Worm (Caenorhabditis elegans) whole organism, L4 larva: ENCODE data around the gene nuc-1.

ENCODE experiments used
- D1046.2 ChIP-seq: fragments of 200-800 bp; sonication (Bioruptor generic); IDR thresholded peaks from 2 replicates; pipeline ENCODE4 v1.3.6; 2022; ENCODE audit warnings: missing genetic modification characterization, missing compliant biosample characterization
- F37D6.2 ChIP-seq: sonication (generic microtip); optimal IDR thresholded peaks from 2 replicates; lab custom pipeline; 2016; ENCODE audit warnings: mild to moderate bottlenecking, missing genetic modification characterization, missing compliant biosample characterization
- F44E2.7 ChIP-seq: fragments of 200-800 bp; sonication (Bioruptor generic); IDR thresholded peaks from 2 replicates; pipeline ENCODE4 v2.1.2; 2022; ENCODE audit warnings: missing genetic modification characterization, missing compliant biosample characterization
- F49E8.2 ChIP-seq: sonication (generic microtip); optimal IDR thresholded peaks from 2 replicates; lab custom pipeline; 2016; ENCODE audit warnings: missing compliant biosample characterization, mild to moderate bottlenecking, missing genetic modification characterization, borderline replicate concordance
- T20F7.1 ChIP-seq: fragments of 200-800 bp; sonication (Bioruptor generic); optimal IDR thresholded peaks from 2 replicates; lab custom pipeline; 2018; ENCODE audit warnings: mild to moderate bottlenecking, missing genetic modification characterization, missing compliant biosample characterization
- Y105C5A.15 ChIP-seq: fragments of 200-800 bp; sonication (Bioruptor generic); IDR thresholded peaks from 2 replicates; pipeline ENCODE4 v1.3.6; 2022; ENCODE audit warnings: missing genetic modification characterization, missing compliant biosample characterization
- Y48G9A.11 ChIP-seq: fragments of 200-800 bp; sonication (Bioruptor generic); IDR thresholded peaks from 2 replicates; pipeline ENCODE4 v1.3.6; 2022; ENCODE audit warnings: missing genetic modification reagents, missing genetic modification characterization, missing compliant biosample characterization
- Y5F2A.4 ChIP-seq: fragments of 200-800 bp; sonication (Bioruptor generic); optimal IDR thresholded peaks from 2 replicates; lab custom pipeline; 2018; ENCODE audit warnings: mild to moderate bottlenecking, missing genetic modification characterization, missing compliant biosample characterization
- ZK337.2 ChIP-seq: fragments of 200-800 bp; sonication (Bioruptor generic); IDR thresholded peaks from 2 replicates; pipeline ENCODE4 v1.3.6; 2022; ENCODE audit warnings: missing genetic modification reagents, missing genetic modification characterization, missing compliant biosample characterization
- ceh-20 ChIP-seq: fragments of 200-800 bp; sonication (Bioruptor generic); IDR thresholded peaks from 2 replicates; pipeline ENCODE4 v1.3.6; 2022; ENCODE audit warnings: missing genetic modification reagents, missing genetic modification characterization, missing compliant biosample characterization
- ceh-44 ChIP-seq: fragments of 200-800 bp; sonication (Bioruptor generic); IDR thresholded peaks from 2 replicates; pipeline ENCODE4 v1.3.6; 2022; ENCODE audit warnings: missing genetic modification reagents, missing genetic modification characterization, missing compliant biosample characterization
- ceh-82 ChIP-seq: sonication (generic microtip); optimal IDR thresholded peaks from 2 replicates; lab custom pipeline; 2017; ENCODE audit warnings: missing biosample characterization, missing genetic modification characterization
- ces-1 ChIP-seq: fragments of 150-350 bp; sonication (generic microtip); optimal IDR thresholded peaks from 4 replicates; lab custom pipeline; 2014; ENCODE audit warnings: missing biosample characterization, missing genetic modification reagents, missing genetic modification characterization
- daf-19 ChIP-seq: fragments of 200-800 bp; sonication (Bioruptor generic); conservative IDR thresholded peaks from 2 replicates; pipeline ENCODE4 v1.3.6; 2022; ENCODE audit warnings: missing genetic modification characterization, missing compliant biosample characterization
- egl-43 ChIP-seq: fragments of 200-800 bp; sonication (Bioruptor generic); IDR thresholded peaks from 2 replicates; pipeline ENCODE4 v1.3.6; 2022; ENCODE audit warnings: missing genetic modification reagents, missing genetic modification characterization, missing compliant biosample characterization
- fkh-10 ChIP-seq: fragments of 150-350 bp; optimal IDR thresholded peaks from 2 replicates; lab custom pipeline; 2014; ENCODE audit warnings: missing biosample characterization, missing genetic modification reagents, missing genetic modification characterization
- fos-1 ChIP-seq: fragments of 150-350 bp; optimal IDR thresholded peaks from 2 replicates; lab custom pipeline; 2014; ENCODE audit warnings: missing biosample characterization, missing genetic modification characterization
- hif-1 ChIP-seq, 2 experiments: sonication (generic microtip); optimal IDR thresholded peaks; 2 replicates each; lab custom pipeline; 2016 to 2017; ENCODE audit warnings: missing compliant biosample characterization in 2 of 2, missing genetic modification characterization in 2 of 2, missing genetic modification reagents in 2 of 2, missing genotype in 2 of 2, mild to moderate bottlenecking in 1 of 2
- hlh-11 ChIP-seq: fragments of 200-800 bp; sonication (Bioruptor generic); optimal IDR thresholded peaks from 2 replicates; lab custom pipeline; 2018; ENCODE audit warnings: mild to moderate bottlenecking, missing genetic modification characterization, missing compliant biosample characterization
- jun-1 ChIP-seq: fragments of 150-350 bp; optimal IDR thresholded peaks from 2 replicates; lab custom pipeline; 2014; ENCODE audit warnings: missing biosample characterization, missing genetic modification reagents, missing genetic modification characterization
- lim-7 ChIP-seq: fragments of 200-800 bp; sonication (Bioruptor generic); IDR thresholded peaks from 2 replicates; pipeline ENCODE4 v1.3.6; 2022; ENCODE audit warnings: missing genetic modification characterization, missing compliant biosample characterization
- lin-1 ChIP-seq: fragments of 200-800 bp; sonication (Bioruptor generic); IDR thresholded peaks from 2 replicates; pipeline ENCODE4 v1.3.6; 2022; ENCODE audit warnings: missing genetic modification reagents, missing genetic modification characterization, missing compliant biosample characterization
- lin-13 ChIP-seq: fragments of 150-350 bp; optimal IDR thresholded peaks from 2 replicates; lab custom pipeline; 2014; ENCODE audit warnings: missing biosample characterization, missing genetic modification reagents, missing genetic modification characterization
- lin-15B ChIP-seq: fragments of 150-350 bp; sonication (generic microtip); optimal IDR thresholded peaks from 3 replicates; lab custom pipeline; 2014; ENCODE audit warnings: missing biosample characterization, missing genetic modification characterization
- lin-29 ChIP-seq: fragments of 200-800 bp; sonication (Bioruptor generic); IDR thresholded peaks from 2 replicates; pipeline ENCODE4 v1.3.6; 2022; ENCODE audit warnings: missing genetic modification reagents, missing genetic modification characterization, missing compliant biosample characterization
- lin-39 ChIP-seq: fragments of 150-350 bp; optimal IDR thresholded peaks from 2 replicates; lab custom pipeline; 2014; ENCODE audit warnings: missing biosample characterization, missing genetic modification reagents, missing genetic modification characterization
- lsy-2 ChIP-seq, 2 experiments: fragments of 150-350 bp in 1 of 2; sonication (generic microtip) in 1 of 2; optimal IDR thresholded peaks; 2 replicates each; lab custom pipeline; 2014 to 2017; ENCODE audit warnings: missing biosample characterization in 2 of 2, missing genetic modification characterization in 2 of 2
- madf-5 ChIP-seq, 2 experiments: fragments of 200-800 bp; sonication (Bioruptor generic); IDR thresholded peaks; 2 replicates each; pipeline ENCODE4 v1.3.6; 2022; ENCODE audit warnings: missing compliant biosample characterization in 2 of 2, missing genetic modification characterization in 2 of 2
- madf-9 ChIP-seq: fragments of 200-800 bp; sonication (Bioruptor generic); conservative IDR thresholded peaks from 2 replicates; pipeline ENCODE4 v1.3.6; 2022; ENCODE audit warnings: missing genetic modification reagents, missing genetic modification characterization, missing compliant biosample characterization
- mdt-29 ChIP-seq: fragments of 200-800 bp; sonication (Bioruptor generic); IDR thresholded peaks from 2 replicates; pipeline ENCODE4 v1.3.6; 2022; ENCODE audit warnings: missing genetic modification reagents, missing genetic modification characterization, missing compliant biosample characterization
- mep-1 ChIP-seq: fragments of 150-350 bp; sonication (generic microtip); optimal IDR thresholded peaks from 3 replicates; lab custom pipeline; 2014; ENCODE audit warnings: missing biosample characterization, missing genetic modification characterization
- mxl-2 ChIP-seq: fragments of 200-800 bp; sonication (Bioruptor generic); conservative IDR thresholded peaks from 2 replicates; pipeline ENCODE4 v1.3.6; 2022; ENCODE audit warnings: missing genetic modification reagents, missing genetic modification characterization, missing compliant biosample characterization
- mxl-3 ChIP-seq: fragments of 200-800 bp; sonication (Bioruptor generic); optimal IDR thresholded peaks from 2 replicates; lab custom pipeline; 2018; ENCODE audit warnings: mild to moderate bottlenecking, missing genetic modification characterization, missing compliant biosample characterization
- nhr-10 ChIP-seq: fragments of 150-350 bp; optimal IDR thresholded peaks from 2 replicates; lab custom pipeline; 2014; ENCODE audit warnings: missing biosample characterization, missing genetic modification characterization
- nhr-25 ChIP-seq: sonication (generic microtip); optimal IDR thresholded peaks from 2 replicates; lab custom pipeline; 2017; ENCODE audit warnings: missing genetic modification characterization, mild to moderate bottlenecking, missing compliant biosample characterization, antibody characterized with exemption, moderate library complexity, borderline replicate concordance; ENCODE audit not compliant: insufficient read depth
- nhr-42 ChIP-seq: fragments of 200-800 bp; sonication (Bioruptor generic); IDR thresholded peaks from 2 replicates; pipeline ENCODE4 v1.3.6; 2022; ENCODE audit warnings: missing genetic modification characterization, missing compliant biosample characterization
- nhr-77 ChIP-seq: fragments of 150-350 bp; optimal IDR thresholded peaks from 2 replicates; lab custom pipeline; 2014; ENCODE audit warnings: missing biosample characterization, missing genetic modification characterization
- pha-4 ChIP-seq, 2 experiments: fragments of 150-350 bp in 1 of 2; fragments of 200-800 bp in 1 of 2; sonication (Bioruptor generic) in 1 of 2; IDR thresholded peaks in 1 of 2; optimal IDR thresholded peaks in 1 of 2; 2 replicates each; pipeline versions ENCODE4 v1.3.6 to Lab custom; 2014 to 2022; ENCODE audit warnings: missing genetic modification characterization in 2 of 2, missing genetic modification reagents in 2 of 2, missing biosample characterization in 1 of 2, missing compliant biosample characterization in 1 of 2
- php-3 ChIP-seq: fragments of 200-800 bp; sonication (Bioruptor generic); IDR thresholded peaks from 2 replicates; pipeline ENCODE4 v1.3.6; 2022; ENCODE audit warnings: missing genetic modification reagents, missing genetic modification characterization, missing compliant biosample characterization
- pqm-1 ChIP-seq: sonication (generic microtip); optimal IDR thresholded peaks from 2 replicates; lab custom pipeline; 2017; ENCODE audit warnings: missing biosample characterization, missing genetic modification characterization
- rbr-2 ChIP-seq: sonication (generic microtip); optimal IDR thresholded peaks from 2 replicates; lab custom pipeline; 2016; ENCODE audit warnings: missing genotype, missing genetic modification characterization, missing compliant biosample characterization
- spr-3 ChIP-seq: fragments of 200-800 bp; sonication (Bioruptor generic); optimal IDR thresholded peaks from 2 replicates; lab custom pipeline; 2018; ENCODE audit warnings: mild to moderate bottlenecking, missing genetic modification characterization, missing compliant biosample characterization
- tag-97 ChIP-seq: fragments of 200-800 bp; sonication (Bioruptor generic); IDR thresholded peaks from 2 replicates; pipeline ENCODE4 v1.3.6; 2022; ENCODE audit warnings: missing genetic modification characterization, missing compliant biosample characterization
- tra-1 ChIP-seq: fragments of 200-800 bp; sonication (Bioruptor generic); IDR thresholded peaks from 2 replicates; pipeline ENCODE4 v1.3.6; 2022; ENCODE audit warnings: missing genetic modification reagents, missing genetic modification characterization, missing compliant biosample characterization
- unc-130 ChIP-seq: sonication (generic microtip); optimal IDR thresholded peaks from 2 replicates; lab custom pipeline; 2016; ENCODE audit warnings: missing genetic modification reagents, missing genetic modification characterization, missing compliant biosample characterization
- zfp-2 ChIP-seq: sonication (generic microtip); optimal IDR thresholded peaks from 2 replicates; lab custom pipeline; 2016; ENCODE audit warnings: mild to moderate bottlenecking, missing genetic modification characterization, missing compliant biosample characterization
- zfp-3 ChIP-seq: fragments of 200-800 bp; sonication (Bioruptor generic); conservative IDR thresholded peaks from 2 replicates; pipeline ENCODE4 v1.3.6; 2022; ENCODE audit warnings: missing genetic modification reagents, missing genetic modification characterization, missing compliant biosample characterization
- zip-11 ChIP-seq: fragments of 200-800 bp; sonication (Bioruptor generic); IDR thresholded peaks from 2 replicates; pipeline ENCODE4 v1.3.6; 2022; ENCODE audit warnings: missing genetic modification characterization, missing compliant biosample characterization
- zip-2 ChIP-seq: fragments of 150-350 bp; optimal IDR thresholded peaks from 2 replicates; lab custom pipeline; 2014; ENCODE audit warnings: missing biosample characterization, missing genetic modification characterization
- ztf-11 ChIP-seq: fragments of 150-350 bp; optimal IDR thresholded peaks from 2 replicates; lab custom pipeline; 2014; ENCODE audit warnings: missing biosample characterization, missing genetic modification characterization

The nuc-1 gene

ce11 chrX:9539294-9540030, at the start of gene nuc-1 (continued):
- no peak for TF ChIP-seq lin-29
- no peak for TF ChIP-seq fos-1 (tag; lab: Kevin White, UChicago)
- TF ChIP-seq ceh-20 (GFP tag; lab: Robert Waterston, UW), result no peak
- TF ChIP-seq zfp-2 (tag; lab: Kevin White, UChicago), result no peak
- TF ChIP-seq daf-19 (GFP tag; lab: Robert Waterston, UW), result no peak
- TF ChIP-seq madf-5 (GFP tag; IDR thresholded peaks at IDR 0.05; lab: Robert Waterston, UW), result no peak
- TF ChIP-seq mdt-29 (GFP tag; lab: Robert Waterston, UW), result no peak
- TF ChIP-seq hif-1 (tag; optimal IDR thresholded peaks at IDR 0.05; lab: Kevin White, UChicago), result peak in 1 of 2 experiments; percentile 57
- no peak for TF ChIP-seq zip-2 (tag; lab: Kevin White, UChicago)
- no peak for TF ChIP-seq unc-130 (GFP tag; lab: Kevin White, UChicago)
- peak; percentile 19 for TF ChIP-seq mxl-3
- TF ChIP-seq zip-11, result no peak
- TF ChIP-seq spr-3, result no peak
- TF ChIP-seq Y105C5A.15 (GFP tag; lab: Robert Waterston, UW), result no peak
- no peak for TF ChIP-seq ceh-44 (GFP tag; lab: Robert Waterston, UW)
- no peak for TF ChIP-seq nhr-10
- no peak for TF ChIP-seq ZK337.2
- TF ChIP-seq F44E2.7 (GFP tag; lab: Robert Waterston, UW), result no peak
- TF ChIP-seq ces-1, result no peak
- TF ChIP-seq pha-4 (GFP tag; IDR thresholded peaks at IDR 0.05; lab: Robert Waterston, UW), result no peak
- peak; percentile 2 for TF ChIP-seq pha-4 (tag; optimal IDR thresholded peaks at IDR 0.05; lab: Kevin White, UChicago)
- TF ChIP-seq fkh-10 (GFP tag; lab: Kevin White, UChicago), result no peak
- TF ChIP-seq lin-15B (tag; lab: Kevin White, UChicago), result no peak
- TF ChIP-seq nhr-42 (GFP tag; lab: Robert Waterston, UW), result no peak
- no peak for TF ChIP-seq zfp-3 (GFP tag; lab: Robert Waterston, UW)
- TF ChIP-seq jun-1, result no peak
- TF ChIP-seq ztf-11 (tag; lab: Kevin White, UChicago), result no peak
- peak; percentile 9 for TF ChIP-seq nhr-77 (tag; lab: Kevin White, UChicago)
- peak; percentile 30 for TF ChIP-seq hlh-11
- no peak for TF ChIP-seq Y5F2A.4 (GFP tag; lab: Kevin White, UChicago)
- TF ChIP-seq ceh-82 (tag; lab: Kevin White, UChicago), result no peak
- TF ChIP-seq nhr-25, result no peak
- no peak for TF ChIP-seq mxl-2 (GFP tag; lab: Robert Waterston, UW)
- no peak for TF ChIP-seq D1046.2 (GFP tag; lab: Robert Waterston, UW)
- no peak for TF ChIP-seq lsy-2 (tag; optimal IDR thresholded peaks at IDR 0.05; lab: Kevin White, UChicago)
- TF ChIP-seq lin-13 (GFP tag; lab: Kevin White, UChicago), result no peak
- TF ChIP-seq F49E8.2 (tag; lab: Kevin White, UChicago), result no peak
- TF ChIP-seq Y48G9A.11, result no peak
- TF ChIP-seq tag-97 (GFP tag; lab: Robert Waterston, UW), result no peak
- TF ChIP-seq rbr-2 (tag; lab: Kevin White, UChicago), result no peak
- TF ChIP-seq madf-9, result no peak
- TF ChIP-seq lim-7 (GFP tag; lab: Robert Waterston, UW), result no peak
- TF ChIP-seq mep-1 (tag; lab: Kevin White, UChicago), result no peak
- TF ChIP-seq lin-1 (GFP tag; lab: Robert Waterston, UW), result no peak
- peak; percentile 76 for TF ChIP-seq pqm-1
- TF ChIP-seq php-3 (GFP tag; lab: Robert Waterston, UW), result 0 out of 2 replicates have a peak, but pooled peaks have one; percentile 24
- no peak for TF ChIP-seq F37D6.2 (tag; lab: Kevin White, UChicago)
- TF ChIP-seq egl-43 (GFP tag; lab: Robert Waterston, UW), result no peak
- no peak for TF ChIP-seq tra-1 (GFP tag; lab: Robert Waterston, UW)
- TF ChIP-seq lin-39 (tag; lab: Kevin White, UChicago), result no peak
- no peak for TF ChIP-seq T20F7.1
